Worm (Caenorhabditis elegans) whole organism, midembryonic: ENCODE results near the gene ptd-2.

ENCODE experiments used
- T22C8.4 ChIP-seq: fragments of 200-800 bp; sonication (Bioruptor generic); IDR thresholded peaks from 2 replicates; pipeline ENCODE4 v1.3.6; 2022; ENCODE audit warnings: missing genetic modification characterization, missing compliant biosample characterization
- cog-1 ChIP-seq: sonication (generic microtip); optimal IDR thresholded peaks from 2 replicates; lab custom pipeline; 2016; ENCODE audit warnings: missing genetic modification characterization, missing compliant biosample characterization
- flt-1 ChIP-seq: fragments of 200-800 bp; sonication (Bioruptor generic); IDR thresholded peaks from 2 replicates; pipeline ENCODE4 v1.3.6; 2022; ENCODE audit warnings: missing genetic modification characterization, missing compliant biosample characterization
- klf-2 ChIP-seq: fragments of 200-800 bp; sonication (Bioruptor generic); conservative IDR thresholded peaks from 2 replicates; pipeline ENCODE4 v1.3.6; 2022; ENCODE audit warnings: missing genetic modification reagents, missing genetic modification characterization, missing compliant biosample characterization
- med-1 ChIP-seq: sonication (generic microtip); optimal IDR thresholded peaks from 2 replicates; lab custom pipeline; 2017; ENCODE audit warnings: missing genetic modification characterization, mild to moderate bottlenecking, missing compliant biosample characterization, antibody characterized with exemption, missing genetic modification reagents; ENCODE audit not compliant: insufficient read depth
- ref-1 ChIP-seq: fragments of 200-800 bp; sonication (Bioruptor generic); conservative IDR thresholded peaks from 2 replicates; pipeline ENCODE4 v1.3.6; 2022; ENCODE audit warnings: missing genetic modification reagents, missing genetic modification characterization, missing compliant biosample characterization
- tab-1 ChIP-seq: fragments of 200-800 bp; sonication (Bioruptor generic); IDR thresholded peaks from 2 replicates; pipeline ENCODE4 v1.3.6; 2022; ENCODE audit warnings: missing genetic modification characterization, missing compliant biosample characterization
- ztf-23 ChIP-seq: fragments of 200-800 bp; sonication (Bioruptor generic); IDR thresholded peaks from 2 replicates; pipeline ENCODE4 v1.3.6; 2022; ENCODE audit warnings: missing genetic modification reagents, missing genetic modification characterization, missing compliant biosample characterization
- ztf-29 ChIP-seq: fragments of 200-800 bp; sonication (Bioruptor generic); IDR thresholded peaks from 2 replicates; pipeline ENCODE4 v1.3.6; 2022; ENCODE audit warnings: missing genetic modification reagents, missing genetic modification characterization, missing compliant biosample characterization

The ptd-2 gene

DNA sequence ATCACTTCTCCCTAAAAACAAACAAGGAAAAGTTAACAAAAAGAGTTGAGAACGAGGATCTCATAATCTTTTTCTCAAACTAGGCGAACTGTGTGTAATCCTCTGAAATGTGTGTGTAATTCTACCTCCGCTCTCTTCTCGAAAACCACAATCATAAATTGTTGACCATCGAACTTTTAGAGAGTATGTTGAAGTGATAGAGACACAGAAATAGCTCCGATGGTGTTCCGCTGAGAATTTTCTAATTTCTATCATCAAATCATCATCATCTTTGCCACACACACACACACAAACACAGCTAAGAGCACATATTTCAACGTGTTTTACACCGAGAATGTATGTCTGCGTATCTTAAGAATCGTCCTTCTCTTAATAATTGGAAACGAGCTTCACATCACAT lies 45.5 kb downstream of the ptd-2 start:
- no peak for TF ChIP-seq tab-1 (GFP tag; lab: Robert Waterston, UW)
- no peak for TF ChIP-seq med-1 (GFP tag; lab: Kevin White, UChicago)
- no peak for TF ChIP-seq T22C8.4 (GFP tag; lab: Robert Waterston, UW)
- no peak for TF ChIP-seq flt-1
- no peak for TF ChIP-seq ztf-29 (GFP tag; lab: Robert Waterston, UW)
- TF ChIP-seq ref-1 = no peak
- TF ChIP-seq cog-1 (tag; lab: Kevin White, UChicago) = no peak
- TF ChIP-seq ztf-23 = no peak
- TF ChIP-seq klf-2 = no peak

DNA sequence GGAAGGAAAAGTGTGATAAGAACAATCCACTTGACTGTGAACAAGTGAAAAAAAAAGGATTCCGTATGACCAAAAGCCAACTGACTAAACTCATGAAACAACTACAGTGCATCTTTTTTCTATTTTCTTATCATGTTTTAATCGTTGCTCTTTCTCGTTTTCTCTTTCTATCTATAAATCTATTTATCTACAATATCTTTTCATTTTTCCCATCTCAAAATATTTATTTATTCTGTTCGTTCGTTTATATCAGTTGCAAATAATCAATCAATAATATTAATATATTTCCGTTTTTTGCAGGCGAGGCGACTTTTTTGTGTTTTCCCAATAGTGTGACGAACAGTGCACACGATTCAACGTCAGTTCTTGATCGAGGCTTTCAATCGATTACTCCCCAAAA lies 47.3 kb downstream of the ptd-2 start, which contains the start of gene F44A2.5:
TSS of gene F44A2.5 (plus strand) at position 301 of the 400 bp plus-strand sequence.
- TF ChIP-seq ref-1 (no peak), cog-1 (tag; lab: Kevin White, UChicago) (no peak), T22C8.4 (GFP tag; lab: Robert Waterston, UW) (no peak), med-1 (GFP tag; lab: Kevin White, UChicago) (no peak), tab-1 (GFP tag; lab: Robert Waterston, UW) (no peak), ztf-29 (GFP tag; lab: Robert Waterston, UW) (no peak), ztf-23 (no peak), klf-2 (no peak), flt-1 (no peak)

DNA sequence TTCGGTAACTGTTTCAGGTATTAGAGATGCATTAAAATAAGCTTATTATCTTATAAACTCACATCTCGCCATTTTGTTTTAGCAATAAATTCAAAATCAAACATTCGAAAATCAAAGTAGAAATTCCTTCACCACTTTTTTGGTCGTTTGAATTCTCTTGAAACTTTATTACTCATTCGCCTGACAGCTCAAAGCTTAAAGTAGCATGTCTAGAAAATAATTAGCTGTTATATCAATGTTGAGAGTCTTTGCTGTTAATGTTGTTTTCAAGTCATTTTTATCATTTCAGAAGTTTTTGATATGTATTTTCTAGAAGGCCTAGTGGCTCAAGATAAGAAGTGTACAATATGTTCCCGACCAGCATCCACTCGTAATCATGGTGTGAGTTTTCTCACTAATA lies 53.0 kb downstream of the ptd-2 start, which contains the start of gene nhr-39:
TSS of gene nhr-39 (plus strand) at position 301 of the 400 bp plus-strand sequence.
- TF ChIP-seq T22C8.4 (GFP tag; lab: Robert Waterston, UW) (no peak), cog-1 (tag; lab: Kevin White, UChicago) (no peak), ref-1 (no peak), tab-1 (GFP tag; lab: Robert Waterston, UW) (no peak), klf-2 (no peak), ztf-23 (no peak), ztf-29 (GFP tag; lab: Robert Waterston, UW) (no peak), med-1 (GFP tag; lab: Kevin White, UChicago) (no peak)
